Worm (Caenorhabditis elegans) whole organism, mixed stage, embryonic: Measurements from ENCODE around the gene T19D12.9.

Experiments used
- M03D4.4 ChIP-seq: sonication (generic microtip); optimal IDR thresholded peaks from 2 replicates; lab custom pipeline; 2017; ENCODE audit warnings: mild to moderate bottlenecking, missing genetic modification characterization, missing compliant biosample characterization
- bed-3 ChIP-seq: fragments of 200-800 bp; sonication (Bioruptor generic); optimal IDR thresholded peaks from 3 replicates; lab custom pipeline; 2018; ENCODE audit warnings: mild to moderate bottlenecking, missing genetic modification characterization, moderate library complexity, missing compliant biosample characterization
- blmp-1 ChIP-seq: fragments of 150-350 bp; optimal IDR thresholded peaks from 2 replicates; lab custom pipeline; 2014; ENCODE audit warnings: missing biosample characterization, missing genetic modification characterization
- ceh-83 ChIP-seq: fragments of 200-800 bp; sonication (Bioruptor generic); optimal IDR thresholded peaks from 2 replicates; lab custom pipeline; 2018; ENCODE audit warnings: mild to moderate bottlenecking, missing genetic modification characterization, missing compliant biosample characterization
- ces-1 ChIP-seq: fragments of 150-350 bp; optimal IDR thresholded peaks from 2 replicates; lab custom pipeline; 2014; ENCODE audit warnings: missing biosample characterization, missing genetic modification reagents, missing genetic modification characterization
- cnd-1 ChIP-seq: fragments of 200-800 bp; sonication (Bioruptor generic); optimal IDR thresholded peaks from 2 replicates; lab custom pipeline; 2018; ENCODE audit warnings: mild to moderate bottlenecking, missing genetic modification characterization, missing compliant biosample characterization
- drap-1 ChIP-seq: fragments of 200-800 bp; sonication (Bioruptor generic); optimal IDR thresholded peaks from 3 replicates; lab custom pipeline; 2018; ENCODE audit warnings: mild to moderate bottlenecking, missing genetic modification characterization, missing compliant biosample characterization
- elt-1 ChIP-seq: sonication (generic microtip); optimal IDR thresholded peaks from 2 replicates; lab custom pipeline; 2017; ENCODE audit warnings: missing genetic modification characterization, mild to moderate bottlenecking, missing compliant biosample characterization, antibody characterized with exemption, moderate library complexity, borderline replicate concordance; ENCODE audit not compliant: insufficient read depth
- elt-3 ChIP-seq: fragments of 150-350 bp; optimal IDR thresholded peaks from 2 replicates; lab custom pipeline; 2014; ENCODE audit warnings: missing biosample characterization, missing genetic modification characterization
- flh-1 ChIP-seq: fragments of 200-800 bp; sonication (Bioruptor generic); optimal IDR thresholded peaks from 2 replicates; lab custom pipeline; 2018; ENCODE audit warnings: mild to moderate bottlenecking, missing genetic modification characterization, moderate library complexity, missing compliant biosample characterization
- ham-2 ChIP-seq: fragments of 200-800 bp; sonication (Bioruptor generic); optimal IDR thresholded peaks from 2 replicates; lab custom pipeline; 2018; ENCODE audit warnings: mild to moderate bottlenecking, missing genetic modification characterization, missing compliant biosample characterization
- hlh-1 ChIP-seq: fragments of 150-350 bp; optimal IDR thresholded peaks from 2 replicates; lab custom pipeline; 2014; ENCODE audit warnings: missing biosample characterization, missing genetic modification reagents, missing genetic modification characterization
- lin-13 ChIP-seq: fragments of 150-350 bp; optimal IDR thresholded peaks from 2 replicates; lab custom pipeline; 2014; ENCODE audit warnings: missing biosample characterization, missing genetic modification characterization
- lsy-2 ChIP-seq: fragments of 150-350 bp; optimal IDR thresholded peaks from 2 replicates; lab custom pipeline; 2014; ENCODE audit warnings: missing biosample characterization, missing genetic modification characterization
- mab-5 ChIP-seq: fragments of 150-350 bp; optimal IDR thresholded peaks from 2 replicates; lab custom pipeline; 2014; ENCODE audit warnings: missing biosample characterization, missing genetic modification characterization
- mep-1 ChIP-seq: fragments of 150-350 bp; optimal IDR thresholded peaks from 2 replicates; lab custom pipeline; 2017; ENCODE audit warnings: missing biosample characterization, missing genetic modification reagents, missing genetic modification characterization, inconsistent platforms
- mls-2 ChIP-seq: sonication (generic microtip); optimal IDR thresholded peaks from 2 replicates; lab custom pipeline; 2016; ENCODE audit warnings: mild to moderate bottlenecking, missing genetic modification characterization, moderate library complexity, missing compliant biosample characterization
- nhr-12 ChIP-seq: fragments of 150-350 bp; optimal IDR thresholded peaks from 2 replicates; lab custom pipeline; 2014; ENCODE audit warnings: missing biosample characterization, missing genetic modification characterization
- nhr-2 ChIP-seq: fragments of 150-350 bp; optimal IDR thresholded peaks from 2 replicates; lab custom pipeline; 2014; ENCODE audit warnings: missing biosample characterization, missing genetic modification characterization
- nhr-28 ChIP-seq: fragments of 150-350 bp; optimal IDR thresholded peaks from 2 replicates; lab custom pipeline; 2014; ENCODE audit warnings: missing biosample characterization, missing genetic modification characterization
- nhr-76 ChIP-seq: sonication (generic microtip); optimal IDR thresholded peaks from 2 replicates; lab custom pipeline; 2017; ENCODE audit warnings: missing biosample characterization, missing genetic modification characterization
- pha-4 ChIP-seq: fragments of 150-350 bp; optimal IDR thresholded peaks from 2 replicates; lab custom pipeline; 2018; ENCODE audit warnings: missing biosample characterization, missing genetic modification reagents, missing genetic modification characterization
- sem-2 ChIP-seq: fragments of 200-800 bp; sonication (Bioruptor generic); optimal IDR thresholded peaks from 2 replicates; lab custom pipeline; 2018; ENCODE audit warnings: mild to moderate bottlenecking, missing genetic modification characterization, missing compliant biosample characterization
- snpc-4 ChIP-seq: fragments of 150-350 bp; optimal IDR thresholded peaks from 2 replicates; lab custom pipeline; 2014; ENCODE audit warnings: missing biosample characterization, missing genetic modification characterization
- tbx-8 ChIP-seq: fragments of 200-800 bp; sonication (Bioruptor generic); optimal IDR thresholded peaks from 2 replicates; lab custom pipeline; 2018; ENCODE audit warnings: mild to moderate bottlenecking, missing genetic modification characterization, moderate library complexity, missing compliant biosample characterization
- unc-120 ChIP-seq: sonication (generic microtip); optimal IDR thresholded peaks from 2 replicates; lab custom pipeline; 2017; ENCODE audit warnings: missing genetic modification characterization, missing compliant biosample characterization; ENCODE audit not compliant: poor library complexity, severe bottlenecking
- unc-39 ChIP-seq: fragments of 150-350 bp; optimal IDR thresholded peaks from 2 replicates; lab custom pipeline; 2014; ENCODE audit warnings: missing biosample characterization, missing genetic modification characterization
- unc-62 ChIP-seq: fragments of 150-350 bp; optimal IDR thresholded peaks from 2 replicates; lab custom pipeline; 2014; ENCODE audit warnings: missing biosample characterization, missing genetic modification reagents, missing genetic modification characterization
- zip-8 ChIP-seq: fragments of 150-350 bp; optimal IDR thresholded peaks from 2 replicates; lab custom pipeline; 2014; ENCODE audit warnings: missing biosample characterization, missing genetic modification characterization
- ztf-11 ChIP-seq: fragments of 150-350 bp; optimal IDR thresholded peaks from 2 replicates; lab custom pipeline; 2014; ENCODE audit warnings: missing biosample characterization, missing genetic modification characterization

The T19D12.9 gene

DNA sequence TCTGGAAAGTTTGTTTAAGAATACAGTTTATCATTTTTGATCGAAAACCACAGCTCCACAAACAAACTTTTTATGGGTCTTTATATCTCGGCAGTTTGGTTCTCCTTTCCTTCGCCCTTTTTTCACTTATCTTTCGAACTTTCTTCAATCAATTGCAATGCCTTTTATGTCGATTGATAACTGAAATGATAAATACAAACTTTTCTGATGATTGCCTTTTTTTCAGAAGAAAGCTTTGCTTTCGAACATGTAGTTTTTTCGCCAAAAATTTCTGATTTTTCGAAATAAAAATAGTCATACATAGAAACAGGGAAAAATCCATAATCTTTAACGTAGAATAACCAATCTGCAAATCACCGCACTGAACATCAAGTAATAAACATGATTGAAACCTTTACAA, 7.0 kb upstream of the T19D12.9 start, which contains the start of gene T19D12.2:
T19D12.2 (plus strand) TSS at position 125 of the 400 bp plus-strand sequence.
- TF ChIP-seq flh-1 = no peak

DNA sequence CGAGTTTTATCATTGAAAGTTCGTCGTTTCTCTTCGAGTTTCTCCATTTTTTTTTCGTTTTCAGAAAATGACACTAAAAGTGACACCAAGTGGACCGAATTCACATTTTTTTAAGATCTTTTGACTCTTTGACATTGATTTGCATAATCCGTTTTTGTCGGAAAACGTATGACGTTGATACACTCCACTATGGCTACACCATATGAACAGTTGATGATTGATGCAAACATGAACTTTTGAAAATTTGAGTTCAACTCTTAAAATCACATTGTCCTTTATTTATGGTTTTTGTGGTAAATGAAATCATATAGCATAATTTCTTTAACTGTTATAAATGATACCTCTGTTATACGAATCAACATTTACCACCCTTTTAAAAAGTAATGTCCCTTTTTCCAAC, 4.6 kb upstream of the T19D12.9 start, which contains the start of gene T19D12.10:
T19D12.10 (minus strand) TSS at position 101 of the 400 bp plus-strand sequence.
- no peak for TF ChIP-seq sem-2
- no peak for TF ChIP-seq hlh-1 (tag; lab: Kevin White, UChicago)
- TF ChIP-seq nhr-2 (tag; lab: Kevin White, UChicago) = no peak
- no peak for TF ChIP-seq pha-4 (tag; lab: Kevin White, UChicago)
- no peak for TF ChIP-seq elt-3
- TF ChIP-seq blmp-1 (tag; lab: Kevin White, UChicago) = no peak
- no peak for TF ChIP-seq flh-1
- TF ChIP-seq lin-13 (tag; lab: Kevin White, UChicago) = no peak
- no peak for TF ChIP-seq nhr-76 (tag; lab: Kevin White, UChicago)
- TF ChIP-seq tbx-8 = no peak
- no peak for TF ChIP-seq unc-120 (tag; lab: Kevin White, UChicago)
- no peak for TF ChIP-seq unc-39

DNA sequence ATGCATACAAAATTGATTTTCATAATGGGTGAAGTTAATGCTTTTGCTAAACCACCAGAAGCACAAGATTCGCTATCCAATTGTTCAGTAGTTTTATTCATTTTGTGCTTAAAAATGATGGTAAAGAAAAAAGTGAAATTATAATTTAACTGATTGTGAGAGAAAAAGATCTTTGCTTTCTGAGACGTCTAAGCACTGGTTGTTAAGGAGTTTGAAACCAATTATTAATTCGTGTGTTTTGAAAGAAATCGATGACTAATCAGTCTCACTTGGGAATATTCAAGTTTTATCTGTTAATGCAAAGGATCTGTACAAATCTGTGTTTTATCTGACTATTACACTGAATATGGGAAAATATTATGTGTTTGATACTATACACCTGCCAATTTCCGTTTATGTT, 2.5 kb downstream of the T19D12.9 start, which contains the start of gene sra-26:
sra-26 (minus strand) TSS at position 101 of the 400 bp plus-strand sequence.
- TF ChIP-seq unc-39 = no peak
- TF ChIP-seq nhr-12 (tag; lab: Kevin White, UChicago) = no peak
- no peak for TF ChIP-seq snpc-4
- TF ChIP-seq nhr-76 (tag; lab: Kevin White, UChicago) = no peak
- TF ChIP-seq pha-4 (tag; lab: Kevin White, UChicago) = no peak
- TF ChIP-seq nhr-28 (tag; lab: Kevin White, UChicago) = no peak
- TF ChIP-seq lin-13 (tag; lab: Kevin White, UChicago) = no peak
- TF ChIP-seq mls-2 (tag; lab: Kevin White, UChicago) = no peak
- TF ChIP-seq blmp-1 (tag; lab: Kevin White, UChicago) = no peak
- no peak for TF ChIP-seq M03D4.4 (tag; lab: Kevin White, UChicago)
- TF ChIP-seq nhr-2 (tag; lab: Kevin White, UChicago) = no peak
- TF ChIP-seq unc-62 = no peak
- TF ChIP-seq mep-1 (tag; lab: Kevin White, UChicago) = no peak
- no peak for TF ChIP-seq tbx-8
- no peak for TF ChIP-seq ztf-11 (tag; lab: Kevin White, UChicago)
- no peak for TF ChIP-seq elt-1 (tag; lab: Kevin White, UChicago)
- no peak for TF ChIP-seq cnd-1 (tag; lab: Kevin White, UChicago)
- TF ChIP-seq ceh-83 (GFP tag; lab: Kevin White, UChicago) = no peak
- TF ChIP-seq hlh-1 (tag; lab: Kevin White, UChicago) = no peak

DNA sequence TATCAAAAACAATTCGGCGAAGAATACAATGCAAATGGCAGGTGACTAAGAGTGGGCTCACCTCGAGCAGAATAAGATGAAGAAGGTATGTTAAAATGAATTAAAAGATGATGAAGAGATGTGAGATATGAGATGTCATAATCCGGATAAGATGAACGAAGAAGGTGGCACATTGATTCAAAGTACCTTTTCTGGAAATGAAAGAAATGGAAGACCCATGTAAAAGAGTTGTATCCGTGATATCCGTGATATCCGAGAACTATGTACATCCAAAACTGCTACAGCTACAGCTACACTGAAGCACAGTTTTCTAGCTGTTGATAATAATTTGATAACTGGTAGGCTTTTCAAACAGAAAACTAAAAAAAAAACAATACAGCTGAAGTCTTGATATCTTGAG, 5.2 kb downstream of the T19D12.9 start, which contains the start of gene oig-8:
oig-8 (minus strand) TSS at position 101 of the 400 bp plus-strand sequence.
- no peak for TF ChIP-seq blmp-1 (tag; lab: Kevin White, UChicago)
- TF ChIP-seq M03D4.4 (tag; lab: Kevin White, UChicago) = no peak
- no peak for TF ChIP-seq nhr-76 (tag; lab: Kevin White, UChicago)
- no peak for TF ChIP-seq cnd-1 (tag; lab: Kevin White, UChicago)
- no peak for TF ChIP-seq ham-2 (GFP tag; lab: Kevin White, UChicago)
- no peak for TF ChIP-seq tbx-8
- TF ChIP-seq mab-5 = no peak
- TF ChIP-seq ceh-83 (GFP tag; lab: Kevin White, UChicago) = no peak
- no peak for TF ChIP-seq snpc-4

DNA sequence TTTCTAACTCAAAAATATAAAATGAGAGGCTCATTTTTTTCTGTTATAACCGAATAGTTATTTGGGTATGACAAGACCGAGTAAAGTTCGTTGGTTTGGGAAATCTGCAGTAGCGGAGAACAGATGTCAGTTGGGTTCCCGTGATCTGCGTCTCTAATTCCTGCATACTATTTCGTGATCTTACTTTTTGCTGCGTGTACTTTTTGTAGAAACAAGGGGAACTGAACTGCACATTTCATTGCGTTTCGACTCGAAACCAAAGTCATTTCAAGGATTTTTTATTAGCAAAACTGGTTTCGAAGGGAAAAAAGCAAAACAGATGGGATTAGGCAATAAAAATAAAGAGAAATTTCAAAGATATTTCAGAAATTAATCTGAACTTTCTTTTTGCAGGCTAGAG, 7.3 kb downstream of the T19D12.9 start:
- TF ChIP-seq pha-4 (tag; lab: Kevin White, UChicago) = no peak
- no peak for TF ChIP-seq cnd-1 (tag; lab: Kevin White, UChicago)
- TF ChIP-seq lin-13 (tag; lab: Kevin White, UChicago) = no peak
- TF ChIP-seq ces-1 (GFP tag; lab: Kevin White, UChicago) = no peak
- no peak for TF ChIP-seq hlh-1 (tag; lab: Kevin White, UChicago)
- no peak for TF ChIP-seq zip-8
- no peak for TF ChIP-seq flh-1
- TF ChIP-seq mls-2 (tag; lab: Kevin White, UChicago) = no peak
- no peak for TF ChIP-seq ham-2 (GFP tag; lab: Kevin White, UChicago)
- no peak for TF ChIP-seq bed-3 (GFP tag; lab: Kevin White, UChicago)
- no peak for TF ChIP-seq lsy-2 (tag; lab: Kevin White, UChicago)
- no peak for TF ChIP-seq drap-1 (GFP tag; lab: Kevin White, UChicago)
- TF ChIP-seq sem-2 = no peak
- no peak for TF ChIP-seq nhr-76 (tag; lab: Kevin White, UChicago)
- no peak for TF ChIP-seq M03D4.4 (tag; lab: Kevin White, UChicago)
- TF ChIP-seq, all 35 proteins: peak for 0
